Worm (Caenorhabditis elegans): Measurements from ENCODE around the gene dhs-22.

DNA sequence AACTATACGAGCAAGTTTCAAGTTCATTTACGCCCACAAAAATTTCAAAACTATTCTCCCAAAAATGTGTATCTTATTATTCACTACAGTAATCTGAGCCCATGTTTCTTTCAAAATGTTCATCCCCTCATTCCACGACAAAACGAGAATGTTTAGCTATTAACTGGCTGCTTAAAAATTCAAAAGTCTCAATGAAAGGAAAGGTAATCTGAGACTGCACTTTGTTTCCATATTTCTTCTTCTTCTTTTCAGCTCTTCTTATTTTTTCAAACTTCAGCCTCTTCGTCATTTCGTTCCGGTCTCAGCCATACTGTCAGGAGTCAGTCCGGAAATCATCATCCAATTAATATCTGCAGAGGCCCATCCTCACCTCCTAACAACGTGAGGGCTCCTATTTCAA lies 48.5 kb downstream of the dhs-22 start, which contains the start of gene unc-39:
- no peak for TF ChIP-seq aly-2 (tag; optimal IDR thresholded peaks at IDR 0.05)
- no peak for TF ChIP-seq pqm-1 (tag; optimal IDR thresholded peaks at IDR 0.05)
- TF ChIP-seq fkh-10 (GFP tag; optimal IDR thresholded peaks at IDR 0.05), result no peak
- TF ChIP-seq ama-1 (optimal IDR thresholded peaks at IDR 0.05), result no peak
- no peak for TF ChIP-seq dpl-1 (GFP tag; optimal IDR thresholded peaks at IDR 0.05)

Data from whole organism, L4 larva.